Worm (Caenorhabditis elegans) whole organism, mixed stage, embryonic: ENCODE measurements around the gene gcy-1.

ENCODE experiments used
- M03D4.4 ChIP-seq: sonication (generic microtip); optimal IDR thresholded peaks from 2 replicates; lab custom pipeline; 2017; ENCODE audit warnings: mild to moderate bottlenecking, missing genetic modification characterization, missing compliant biosample characterization
- blmp-1 ChIP-seq: fragments of 150-350 bp; optimal IDR thresholded peaks from 2 replicates; lab custom pipeline; 2014; ENCODE audit warnings: missing biosample characterization, missing genetic modification characterization
- ceh-39 ChIP-seq: fragments of 150-350 bp; optimal IDR thresholded peaks from 2 replicates; lab custom pipeline; 2014; ENCODE audit warnings: missing biosample characterization, missing genetic modification characterization
- ceh-43 ChIP-seq: fragments of 200-800 bp; sonication (Bioruptor generic); optimal IDR thresholded peaks from 2 replicates; lab custom pipeline; 2018; ENCODE audit warnings: mild to moderate bottlenecking, missing genetic modification characterization, moderate library complexity, missing compliant biosample characterization
- ceh-83 ChIP-seq: fragments of 200-800 bp; sonication (Bioruptor generic); optimal IDR thresholded peaks from 2 replicates; lab custom pipeline; 2018; ENCODE audit warnings: mild to moderate bottlenecking, missing genetic modification characterization, missing compliant biosample characterization
- ces-1 ChIP-seq: fragments of 150-350 bp; optimal IDR thresholded peaks from 2 replicates; lab custom pipeline; 2014; ENCODE audit warnings: missing biosample characterization, missing genetic modification reagents, missing genetic modification characterization
- cnd-1 ChIP-seq: fragments of 200-800 bp; sonication (Bioruptor generic); optimal IDR thresholded peaks from 2 replicates; lab custom pipeline; 2018; ENCODE audit warnings: mild to moderate bottlenecking, missing genetic modification characterization, missing compliant biosample characterization
- elt-1 ChIP-seq: sonication (generic microtip); optimal IDR thresholded peaks from 2 replicates; lab custom pipeline; 2017; ENCODE audit warnings: missing genetic modification characterization, mild to moderate bottlenecking, missing compliant biosample characterization, antibody characterized with exemption, moderate library complexity, borderline replicate concordance; ENCODE audit not compliant: insufficient read depth
- flh-1 ChIP-seq: fragments of 200-800 bp; sonication (Bioruptor generic); optimal IDR thresholded peaks from 2 replicates; lab custom pipeline; 2018; ENCODE audit warnings: mild to moderate bottlenecking, missing genetic modification characterization, moderate library complexity, missing compliant biosample characterization
- ham-2 ChIP-seq: fragments of 200-800 bp; sonication (Bioruptor generic); optimal IDR thresholded peaks from 2 replicates; lab custom pipeline; 2018; ENCODE audit warnings: mild to moderate bottlenecking, missing genetic modification characterization, missing compliant biosample characterization
- hlh-1 ChIP-seq: fragments of 150-350 bp; optimal IDR thresholded peaks from 2 replicates; lab custom pipeline; 2014; ENCODE audit warnings: missing biosample characterization, missing genetic modification reagents, missing genetic modification characterization
- lin-13 ChIP-seq: fragments of 150-350 bp; optimal IDR thresholded peaks from 2 replicates; lab custom pipeline; 2014; ENCODE audit warnings: missing biosample characterization, missing genetic modification characterization
- lin-32 ChIP-seq: fragments of 200-800 bp; sonication (Bioruptor generic); optimal IDR thresholded peaks from 2 replicates; lab custom pipeline; 2018; ENCODE audit warnings: mild to moderate bottlenecking, missing genetic modification characterization, missing compliant biosample characterization
- lsy-2 ChIP-seq: fragments of 150-350 bp; optimal IDR thresholded peaks from 2 replicates; lab custom pipeline; 2014; ENCODE audit warnings: missing biosample characterization, missing genetic modification characterization
- mab-5 ChIP-seq: fragments of 150-350 bp; optimal IDR thresholded peaks from 2 replicates; lab custom pipeline; 2014; ENCODE audit warnings: missing biosample characterization, missing genetic modification characterization
- mep-1 ChIP-seq: fragments of 150-350 bp; optimal IDR thresholded peaks from 2 replicates; lab custom pipeline; 2017; ENCODE audit warnings: missing biosample characterization, missing genetic modification reagents, missing genetic modification characterization, inconsistent platforms
- mls-2 ChIP-seq: sonication (generic microtip); optimal IDR thresholded peaks from 2 replicates; lab custom pipeline; 2016; ENCODE audit warnings: mild to moderate bottlenecking, missing genetic modification characterization, moderate library complexity, missing compliant biosample characterization
- nhr-12 ChIP-seq: fragments of 150-350 bp; optimal IDR thresholded peaks from 2 replicates; lab custom pipeline; 2014; ENCODE audit warnings: missing biosample characterization, missing genetic modification characterization
- nhr-2 ChIP-seq: fragments of 150-350 bp; optimal IDR thresholded peaks from 2 replicates; lab custom pipeline; 2014; ENCODE audit warnings: missing biosample characterization, missing genetic modification characterization
- nhr-237 ChIP-seq: fragments of 150-350 bp; optimal IDR thresholded peaks from 2 replicates; lab custom pipeline; 2014; ENCODE audit warnings: missing biosample characterization, missing genetic modification characterization
- nhr-28 ChIP-seq: fragments of 150-350 bp; optimal IDR thresholded peaks from 2 replicates; lab custom pipeline; 2014; ENCODE audit warnings: missing biosample characterization, missing genetic modification characterization
- nhr-76 ChIP-seq: sonication (generic microtip); optimal IDR thresholded peaks from 2 replicates; lab custom pipeline; 2017; ENCODE audit warnings: missing biosample characterization, missing genetic modification characterization
- pha-4 ChIP-seq: fragments of 150-350 bp; optimal IDR thresholded peaks from 2 replicates; lab custom pipeline; 2018; ENCODE audit warnings: missing biosample characterization, missing genetic modification reagents, missing genetic modification characterization
- sptf-1 ChIP-seq: sonication (generic microtip); optimal IDR thresholded peaks from 2 replicates; lab custom pipeline; 2017; ENCODE audit warnings: mild to moderate bottlenecking, missing genetic modification characterization, moderate library complexity, missing compliant biosample characterization
- tbx-8 ChIP-seq: fragments of 200-800 bp; sonication (Bioruptor generic); optimal IDR thresholded peaks from 2 replicates; lab custom pipeline; 2018; ENCODE audit warnings: mild to moderate bottlenecking, missing genetic modification characterization, moderate library complexity, missing compliant biosample characterization
- unc-120 ChIP-seq: sonication (generic microtip); optimal IDR thresholded peaks from 2 replicates; lab custom pipeline; 2017; ENCODE audit warnings: missing genetic modification characterization, missing compliant biosample characterization; ENCODE audit not compliant: poor library complexity, severe bottlenecking
- unc-39 ChIP-seq: fragments of 150-350 bp; optimal IDR thresholded peaks from 2 replicates; lab custom pipeline; 2014; ENCODE audit warnings: missing biosample characterization, missing genetic modification characterization
- zip-8 ChIP-seq: fragments of 150-350 bp; optimal IDR thresholded peaks from 2 replicates; lab custom pipeline; 2014; ENCODE audit warnings: missing biosample characterization, missing genetic modification characterization

gcy-1 gene

DNA sequence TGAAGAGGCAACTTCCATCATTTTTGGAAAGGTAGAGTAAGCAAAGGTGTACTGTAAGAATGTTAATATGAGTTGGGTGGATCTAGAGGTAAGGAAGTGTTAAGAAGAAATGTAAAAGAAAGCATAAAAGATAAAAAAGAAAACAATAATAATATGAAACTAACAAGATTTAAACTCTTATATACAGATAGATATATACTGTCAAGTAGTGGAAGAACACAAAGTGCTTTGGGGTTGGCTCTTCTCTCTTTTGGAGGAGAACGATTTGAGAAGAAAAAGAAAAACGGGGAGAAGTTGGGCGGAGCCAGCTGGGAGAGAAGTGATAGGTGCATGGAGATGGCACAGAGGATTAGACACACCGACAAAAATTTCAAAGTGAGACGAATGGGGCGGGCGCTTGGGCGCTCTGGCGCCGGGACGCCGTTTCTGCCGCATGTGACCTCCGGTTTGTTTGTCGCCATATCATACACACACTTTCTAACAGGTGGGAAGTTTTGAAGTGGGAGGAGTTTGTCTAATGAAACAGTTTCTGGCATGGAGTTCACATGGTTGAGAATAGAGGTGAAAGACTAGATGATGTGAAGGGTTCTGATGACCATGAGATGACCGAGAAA, 29.3 kb downstream of the gcy-1 start, which contains the start of gene T19H5.4:
TSS of gene T19H5.4 (minus strand) at position 51 of the 614 bp plus-strand sequence.
- no peak for TF ChIP-seq nhr-12
- no peak for TF ChIP-seq nhr-76
- no peak for TF ChIP-seq unc-120 (tag; lab: Kevin White, UChicago)
- no peak for TF ChIP-seq mep-1 (tag; lab: Kevin White, UChicago)
- TF ChIP-seq nhr-237 (tag; lab: Kevin White, UChicago): no peak
- no peak for TF ChIP-seq tbx-8 (GFP tag; lab: Kevin White, UChicago)
- TF ChIP-seq, all 35 proteins: peak for 0

DNA sequence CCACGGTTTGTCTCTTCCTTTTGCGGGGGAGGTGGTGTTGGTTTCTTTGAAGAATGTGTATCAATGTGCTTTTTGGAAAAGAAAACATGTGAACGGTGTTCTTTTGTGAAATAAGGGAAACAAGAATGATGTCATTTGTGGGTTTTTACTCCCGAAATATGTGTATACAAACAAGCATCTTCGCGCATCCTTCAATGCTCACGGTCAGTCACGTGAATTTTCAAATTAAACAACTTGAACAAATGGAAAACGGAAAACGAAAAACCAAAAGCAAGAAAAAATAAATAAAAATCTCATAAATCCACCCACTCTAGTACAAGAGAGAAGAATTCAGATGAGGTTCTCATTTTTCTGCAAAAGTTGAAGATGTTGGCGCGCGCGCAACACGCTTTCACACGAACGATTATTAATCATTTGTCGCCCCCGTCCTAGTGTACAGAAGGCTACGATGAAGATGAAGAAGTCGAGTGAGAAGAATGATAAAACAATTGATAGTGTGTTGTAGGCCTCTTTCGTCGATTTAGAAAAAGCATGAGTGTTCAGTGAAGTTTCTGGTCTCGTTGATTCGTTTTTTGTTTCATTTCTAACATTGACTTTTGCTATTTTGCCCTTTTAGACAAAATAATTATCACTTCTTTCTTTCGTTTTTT, 31.5 kb downstream of the gcy-1 start:
- TF ChIP-seq ces-1: no peak
- no peak for TF ChIP-seq ceh-39
- TF ChIP-seq sptf-1: no peak
- no peak for TF ChIP-seq zip-8 (tag; lab: Kevin White, UChicago)
- TF ChIP-seq mab-5: no peak
- TF ChIP-seq cnd-1 (tag; lab: Kevin White, UChicago): no peak
- TF ChIP-seq mls-2 (tag; lab: Kevin White, UChicago): no peak
- no peak for TF ChIP-seq unc-39 (tag; lab: Kevin White, UChicago)
- TF ChIP-seq ceh-43 (GFP tag; lab: Kevin White, UChicago): no peak
- TF ChIP-seq nhr-237 (tag; lab: Kevin White, UChicago): no peak
- no peak for TF ChIP-seq ham-2 (GFP tag; lab: Kevin White, UChicago)

DNA sequence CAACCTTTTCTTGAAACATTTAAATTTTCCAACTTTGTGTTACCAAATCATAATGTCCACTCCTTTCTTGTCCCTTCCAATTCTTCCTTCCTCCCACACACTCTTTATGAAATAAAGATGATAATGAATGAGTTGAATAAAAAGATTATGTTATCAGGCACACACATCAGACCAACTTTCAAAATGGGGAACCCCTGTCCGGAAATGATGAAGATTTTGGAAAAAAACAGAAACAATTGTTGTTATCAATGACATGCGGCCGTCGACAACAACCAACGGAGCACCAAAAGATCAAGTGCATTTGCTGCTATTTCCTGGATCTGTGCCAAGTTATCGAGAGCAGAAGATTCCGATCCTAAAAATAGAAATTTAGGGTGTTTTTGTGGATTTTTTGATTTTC, 33.4 kb downstream of the gcy-1 start:
- no peak for TF ChIP-seq hlh-1 (tag; lab: Kevin White, UChicago)
- no peak for TF ChIP-seq nhr-76

DNA sequence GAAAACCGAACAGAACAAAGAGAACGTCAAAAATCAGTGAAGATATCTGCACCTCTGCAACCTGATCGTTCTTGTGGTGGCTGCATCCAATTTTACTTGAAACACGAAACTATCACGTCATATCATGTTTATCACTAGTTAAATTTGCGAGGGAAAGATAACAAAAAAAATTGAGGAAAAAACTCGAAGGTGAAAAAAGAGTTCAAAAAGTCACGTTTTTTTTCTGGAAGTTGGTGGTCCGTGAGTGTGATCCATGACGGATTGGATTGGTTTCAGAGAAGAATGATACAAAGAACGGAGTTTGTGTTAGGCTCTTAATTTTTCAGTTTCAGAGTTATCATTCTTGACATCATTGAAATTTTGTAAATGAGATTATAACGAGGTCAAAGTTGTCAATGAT, 34.2 kb downstream of the gcy-1 start:
- TF ChIP-seq lsy-2 (tag; lab: Kevin White, UChicago) (no peak), tbx-8 (GFP tag; lab: Kevin White, UChicago) (no peak), blmp-1 (tag; lab: Kevin White, UChicago) (no peak), hlh-1 (tag; lab: Kevin White, UChicago) (no peak), nhr-2 (tag; lab: Kevin White, UChicago) (no peak), zip-8 (tag; lab: Kevin White, UChicago) (no peak), ceh-39 (no peak), unc-39 (tag; lab: Kevin White, UChicago) (no peak), lin-32 (GFP tag; lab: Kevin White, UChicago) (no peak), lin-13 (tag; lab: Kevin White, UChicago) (no peak), sptf-1 (no peak), nhr-28 (no peak)

DNA sequence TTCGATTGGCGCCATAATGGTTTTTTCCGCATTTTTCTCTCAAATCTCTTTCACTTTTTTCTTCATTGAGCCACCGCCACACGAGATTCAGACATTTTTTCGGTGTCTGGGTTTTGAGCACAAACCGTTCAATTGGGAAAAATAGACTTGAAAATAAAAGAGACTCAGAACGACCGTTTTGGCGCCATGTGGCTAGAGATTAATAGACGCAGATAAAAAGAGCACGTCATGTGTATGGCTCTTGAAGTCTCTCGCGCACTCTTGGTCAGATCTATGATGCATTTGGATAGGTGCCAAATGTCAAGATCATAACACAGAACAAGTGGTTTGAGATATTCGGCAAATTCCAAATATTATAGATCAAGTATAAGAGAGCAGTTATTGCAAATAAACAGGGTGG, 35.3 kb downstream of the gcy-1 start:
- TF ChIP-seq nhr-12 (no peak), lin-32 (GFP tag; lab: Kevin White, UChicago) (no peak)

DNA sequence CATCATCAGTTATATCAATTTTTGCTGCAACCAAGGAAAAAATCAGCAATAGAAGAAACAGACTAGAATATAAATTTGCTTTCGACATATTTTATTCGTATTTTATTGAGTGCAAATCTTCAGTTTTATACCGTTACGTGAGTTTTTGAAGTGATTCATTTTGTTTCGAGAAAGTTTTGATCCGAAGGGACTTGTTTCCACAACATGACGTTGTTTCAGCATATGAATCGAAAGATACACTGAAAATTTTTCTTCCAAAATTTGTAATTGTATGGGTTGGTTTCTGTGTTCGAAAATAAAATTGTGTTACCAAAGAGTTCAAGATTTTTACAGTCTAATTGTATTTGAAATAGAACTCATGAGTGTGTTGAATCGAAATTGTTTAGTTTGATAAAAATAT, 36.7 kb downstream of the gcy-1 start, which contains the start of gene T19H5.7:
TSS of gene T19H5.7 (minus strand) at position 101 of the 400 bp plus-strand sequence.
- TF ChIP-seq mep-1 (tag; lab: Kevin White, UChicago) (no peak), tbx-8 (GFP tag; lab: Kevin White, UChicago) (no peak), pha-4 (tag; lab: Kevin White, UChicago) (no peak), lin-32 (GFP tag; lab: Kevin White, UChicago) (no peak), mab-5 (no peak), lin-13 (tag; lab: Kevin White, UChicago) (no peak), ceh-83 (GFP tag; lab: Kevin White, UChicago) (no peak), nhr-237 (tag; lab: Kevin White, UChicago) (no peak), nhr-12 (no peak), elt-1 (tag; lab: Kevin White, UChicago) (no peak), zip-8 (tag; lab: Kevin White, UChicago) (no peak), blmp-1 (tag; lab: Kevin White, UChicago) (no peak), flh-1 (no peak), M03D4.4 (tag; lab: Kevin White, UChicago) (no peak)
